Fruit fly (Drosophila melanogaster) whole organism, wandering third instar larva: Measurements from ENCODE around the gene CG14341.

Experiments used
- Abd-B ChIP-seq: fragments of >200 bp; optimal IDR thresholded peaks from 2 replicates; lab custom pipeline; 2017; ENCODE audit warnings: missing biosample characterization, missing genetic modification characterization
- CG32264 ChIP-seq: fragments of 200-800 bp; sonication (Bioruptor generic); optimal IDR thresholded peaks from 2 replicates; lab custom pipeline; 2016; ENCODE audit warnings: missing biosample characterization, missing genetic modification characterization
- CG9705 ChIP-seq: fragments of 200-800 bp; sonication (Bioruptor generic); optimal IDR thresholded peaks from 2 replicates; lab custom pipeline; 2018; ENCODE audit warnings: missing biosample characterization, mild to moderate bottlenecking, missing genetic modification characterization
- CrebA ChIP-seq: fragments of 200-800 bp; sonication (Bioruptor generic); optimal IDR thresholded peaks from 2 replicates; lab custom pipeline; 2016; ENCODE audit warnings: missing biosample characterization, mild to moderate bottlenecking, missing genetic modification characterization, borderline replicate concordance
- Dfd ChIP-seq: fragments of >200 bp; optimal IDR thresholded peaks from 2 replicates; lab custom pipeline; 2017; ENCODE audit warnings: missing biosample characterization, missing genetic modification characterization
- GATAd ChIP-seq: sonication (Bioruptor generic); optimal IDR thresholded peaks from 2 replicates; lab custom pipeline; 2016; ENCODE audit warnings: missing biosample characterization, missing genetic modification characterization
- HLH106 ChIP-seq: fragments of 200-800 bp; optimal IDR thresholded peaks from 3 replicates; lab custom pipeline; 2019; ENCODE audit warnings: missing biosample characterization, mild to moderate bottlenecking, missing genetic modification characterization, moderate library complexity
- Hnf4 ChIP-seq: fragments of 200-800 bp; sonication (Bioruptor generic); optimal IDR thresholded peaks from 2 replicates; lab custom pipeline; 2016; ENCODE audit warnings: missing biosample characterization, mild to moderate bottlenecking, missing genetic modification characterization
- Hr78 ChIP-seq: fragments of >200 bp; optimal IDR thresholded peaks from 2 replicates; lab custom pipeline; 2017; ENCODE audit warnings: missing biosample characterization, missing genetic modification characterization
- Hr83 ChIP-seq: fragments of 200-300 bp; sonication (Bioruptor generic); optimal IDR thresholded peaks from 2 replicates; lab custom pipeline; 2016; ENCODE audit warnings: missing biosample characterization, mild to moderate bottlenecking, missing genetic modification characterization, moderate library complexity; ENCODE audit not compliant: poor library complexity, severe bottlenecking
- Jra ChIP-seq: sonication (Bioruptor generic); optimal IDR thresholded peaks from 2 replicates; lab custom pipeline; 2016; ENCODE audit warnings: missing biosample characterization, missing genetic modification characterization
- Mio ChIP-seq: sonication (Bioruptor generic); optimal IDR thresholded peaks from 2 replicates; lab custom pipeline; 2016; ENCODE audit warnings: missing biosample characterization, missing genetic modification characterization
- Myc ChIP-seq: fragments of >200 bp; optimal IDR thresholded peaks from 2 replicates; lab custom pipeline; 2017
- N ChIP-seq: fragments of >200 bp; optimal IDR thresholded peaks from 2 replicates; lab custom pipeline; 2018; ENCODE audit warnings: missing biosample characterization, missing external identifiers, missing genetic modification characterization
- OdsH ChIP-seq: fragments of 200-800 bp; sonication (Bioruptor generic); optimal IDR thresholded peaks from 2 replicates; lab custom pipeline; 2016; ENCODE audit warnings: missing biosample characterization, mild to moderate bottlenecking, missing genetic modification characterization
- Rel ChIP-seq, 2 experiments: fragments of 200-800 bp; sonication (Bioruptor generic) in 1 of 2; optimal IDR thresholded peaks; 2 replicates in 1 of 2; 3 replicates in 1 of 2; lab custom pipeline; 2016 to 2019; ENCODE audit warnings: mild to moderate bottlenecking in 2 of 2, missing biosample characterization in 2 of 2, missing genetic modification characterization in 2 of 2, moderate library complexity in 1 of 2
- Sp1 ChIP-seq: fragments of 200-800 bp; sonication (Bioruptor generic); optimal IDR thresholded peaks from 3 replicates; lab custom pipeline; 2019; ENCODE audit warnings: missing biosample characterization, mild to moderate bottlenecking, missing genetic modification characterization, moderate library complexity
- Vsx2 ChIP-seq: fragments of 200-300, 225-300 bp; sonication (Bioruptor generic); optimal IDR thresholded peaks from 2 replicates; lab custom pipeline; 2018; ENCODE audit warnings: missing biosample characterization, missing genetic modification characterization; ENCODE audit not compliant: partially characterized antibody
- br ChIP-seq: fragments of 200-800 bp; sonication (Bioruptor generic); optimal IDR thresholded peaks from 2 replicates; lab custom pipeline; 2016; ENCODE audit warnings: missing biosample characterization, missing genetic modification characterization
- dl ChIP-seq, 2 experiments: fragments of 175-275, 200-275 bp in 1 of 2; fragments of 200-275 bp in 1 of 2; sonication (Bioruptor generic); optimal IDR thresholded peaks; lab custom pipeline; 2018; ENCODE audit warnings: mild to moderate bottlenecking in 2 of 2, missing biosample characterization in 2 of 2, missing genetic modification characterization in 2 of 2, moderate library complexity in 2 of 2; ENCODE audit not compliant: partially characterized antibody in 2 of 2, insufficient read depth in 1 of 2
- dmrt93B ChIP-seq: fragments of 200-800 bp; sonication (Bioruptor generic); optimal IDR thresholded peaks from 2 replicates; lab custom pipeline; 2018; ENCODE audit warnings: missing biosample characterization, mild to moderate bottlenecking, missing genetic modification characterization
- dsf ChIP-seq: sonication (Bioruptor generic); optimal IDR thresholded peaks from 2 replicates; lab custom pipeline; 2016; ENCODE audit warnings: missing biosample characterization, missing genetic modification characterization, borderline replicate concordance
- ey ChIP-seq: fragments of 200-800 bp; sonication (Bioruptor generic); optimal IDR thresholded peaks from 2 replicates; lab custom pipeline; 2016; ENCODE audit warnings: missing biosample characterization, missing genetic modification characterization
- foxo ChIP-seq, 2 experiments: fragments of 200-800 bp; sonication (Bioruptor generic); optimal IDR thresholded peaks; 2 replicates in 1 of 2; 3 replicates in 1 of 2; lab custom pipeline; 2016 to 2017; ENCODE audit warnings: missing biosample characterization in 2 of 2, missing genetic modification characterization in 2 of 2
- h ChIP-seq: fragments of 200-800 bp; sonication (Bioruptor generic); optimal IDR thresholded peaks from 3 replicates; lab custom pipeline; 2016; ENCODE audit warnings: missing biosample characterization, mild to moderate bottlenecking, missing genetic modification characterization
- lola ChIP-seq: fragments of >200 bp; optimal IDR thresholded peaks from 2 replicates; lab custom pipeline; 2017; ENCODE audit warnings: missing biosample characterization, missing genetic modification characterization
- pan ChIP-seq: fragments of >200 bp; optimal IDR thresholded peaks from 2 replicates; lab custom pipeline; 2017
- psq ChIP-seq: fragments of 200-800 bp; sonication (Bioruptor generic); optimal IDR thresholded peaks from 3 replicates; lab custom pipeline; 2017; ENCODE audit warnings: missing biosample characterization, mild to moderate bottlenecking, missing genetic modification characterization, moderate library complexity
- rgr ChIP-seq: fragments of 200-800 bp; sonication (Bioruptor generic); optimal IDR thresholded peaks from 3 replicates; lab custom pipeline; 2016; ENCODE audit warnings: missing biosample characterization, mild to moderate bottlenecking, missing genetic modification characterization
- sage ChIP-seq: fragments of 200-800 bp; sonication (Bioruptor generic); optimal IDR thresholded peaks from 2 replicates; lab custom pipeline; 2016; ENCODE audit warnings: missing biosample characterization, mild to moderate bottlenecking, missing genetic modification characterization
- sv ChIP-seq: fragments of 200-800 bp; sonication (Bioruptor generic); optimal IDR thresholded peaks from 3 replicates; lab custom pipeline; 2016; ENCODE audit warnings: missing biosample characterization, missing genetic modification characterization
- tai ChIP-seq: sonication (Bioruptor generic); optimal IDR thresholded peaks from 2 replicates; lab custom pipeline; 2016; ENCODE audit warnings: missing biosample characterization, missing genetic modification characterization
- usp ChIP-seq: fragments of >200 bp; optimal IDR thresholded peaks from 2 replicates; lab custom pipeline; 2017; ENCODE audit warnings: missing biosample characterization, missing genetic modification characterization
- woc ChIP-seq: sonication (Bioruptor generic); optimal IDR thresholded peaks from 2 replicates; lab custom pipeline; 2016; ENCODE audit warnings: missing biosample characterization, mild to moderate bottlenecking, missing genetic modification characterization

Gene CG14341

dm6 chr2L:1172704-1173107 is 6.4 kb downstream of the CG14341 start, which contains the start of the genes Charon and CG4887:
Gene Charon (minus strand): TSS chr2L:1172805.
Gene CG4887 (plus strand): TSS chr2L:1173009.
- TF ChIP-seq Vsx2 (GFP tag; lab: Kevin White, UChicago) (no peak), psq (peak; percentile 83), Mio (peak; percentile 48), Abd-B (no peak), CG32264 (GFP tag; lab: Kevin White, UChicago) (no peak), sv (GFP tag; lab: Kevin White, UChicago) (peak; percentile 85), Hr78 (GFP tag; lab: Kevin White, UChicago) (no peak), dl (GFP tag; optimal IDR thresholded peaks at IDR 0.05; lab: Kevin White, UChicago; ENCODE audit: insufficient read depth in 1 of 2, partially characterized antibody in 2 of 2) (no peak), CrebA (GFP tag; lab: Kevin White, UChicago) (no peak), Rel (GFP tag; optimal IDR thresholded peaks at IDR 0.05; lab: Kevin White, UChicago) (no peak), Rel (tag; optimal IDR thresholded peaks at IDR 0.05; lab: Kevin White, UChicago) (peak; percentile 100), N (GFP tag; lab: Kevin White, UChicago) (no peak), lola (no peak), dsf (GFP tag; lab: Kevin White, UChicago) (no peak), usp (GFP tag; lab: Kevin White, UChicago) (no peak), Dfd (GFP tag; lab: Kevin White, UChicago) (no peak), Hnf4 (GFP tag; lab: Kevin White, UChicago) (no peak), OdsH (GFP tag; lab: Kevin White, UChicago) (peak; percentile 88), tai (no peak), sage (no peak), woc (GFP tag; lab: Kevin White, UChicago) (no peak), ey (GFP tag; lab: Kevin White, UChicago) (peak; percentile 89), rgr (GFP tag; lab: Kevin White, UChicago) (peak; percentile 90), foxo (GFP tag; optimal IDR thresholded peaks at IDR 0.05; lab: Kevin White, UChicago) (peak; percentile 41 to 93), dmrt93B (no peak), GATAd (GFP tag; lab: Kevin White, UChicago) (peak; percentile 88), Sp1 (GFP tag; lab: Kevin White, UChicago) (peak; percentile 84), h (GFP tag; lab: Kevin White, UChicago) (peak; percentile 94), Myc (peak; percentile 73), Jra (GFP tag; lab: Kevin White, UChicago) (no peak), HLH106 (tag; lab: Kevin White, UChicago) (peak; percentile 87), CG9705 (peak; percentile 73), br (GFP tag; lab: Kevin White, UChicago) (no peak), Hr83 (GFP tag; lab: Kevin White, UChicago) (peak; percentile 16)

DNA sequence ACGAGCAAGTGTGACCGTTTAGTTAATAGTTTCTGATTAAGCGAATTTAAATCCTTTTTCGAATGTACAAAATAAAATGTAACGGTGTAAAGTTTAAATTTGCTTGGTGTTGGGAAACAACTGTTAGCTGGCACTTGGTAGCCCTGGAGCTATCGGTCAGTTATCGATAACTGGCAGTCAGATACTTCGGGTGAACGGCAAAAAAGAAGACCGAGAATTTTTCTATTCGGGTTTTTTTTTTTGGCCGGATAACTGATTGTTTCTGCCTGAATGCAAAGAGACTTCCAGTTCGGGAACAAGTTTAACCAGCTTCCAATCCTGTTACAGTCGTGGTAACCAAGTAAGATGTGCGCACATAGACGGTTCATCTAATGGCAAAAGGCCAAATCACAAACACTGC is 11.2 kb downstream of the CG14341 start, which contains the start of gene CG4896:
TSS of gene CG4896 (plus strand) at position 169 of the 400 bp plus-strand sequence.
- TF ChIP-seq woc (GFP tag; lab: Kevin White, UChicago): no peak
- TF ChIP-seq Sp1 (GFP tag; lab: Kevin White, UChicago): no peak
- TF ChIP-seq N (GFP tag; lab: Kevin White, UChicago): no peak
- no peak for TF ChIP-seq lola
- no peak for TF ChIP-seq Hnf4 (GFP tag; lab: Kevin White, UChicago)
- no peak for TF ChIP-seq Jra (GFP tag; lab: Kevin White, UChicago)
- no peak for TF ChIP-seq pan
- TF ChIP-seq HLH106 (tag; lab: Kevin White, UChicago): no peak
- TF ChIP-seq ey (GFP tag; lab: Kevin White, UChicago): no peak
- TF ChIP-seq dmrt93B: no peak
- no peak for TF ChIP-seq OdsH (GFP tag; lab: Kevin White, UChicago)
- no peak for TF ChIP-seq Rel (GFP tag; optimal IDR thresholded peaks at IDR 0.05; lab: Kevin White, UChicago)
- peak; percentile 86 for TF ChIP-seq Rel (tag; optimal IDR thresholded peaks at IDR 0.05; lab: Kevin White, UChicago)
- peak; percentile 36 for TF ChIP-seq Hr83 (GFP tag; lab: Kevin White, UChicago)
- no peak for TF ChIP-seq h (GFP tag; lab: Kevin White, UChicago)
- TF ChIP-seq GATAd (GFP tag; lab: Kevin White, UChicago): no peak
- no peak for TF ChIP-seq sage

dm6 chr2L:1183799-1184198 is 17.5 kb downstream of the CG14341 start, which contains the start of the genes CG5126 and Tgt:
Gene CG5126 (minus strand): TSS chr2L:1184020.
Gene Tgt (plus strand): TSS chr2L:1184065.
- TF ChIP-seq Hr83 (GFP tag; lab: Kevin White, UChicago) (no peak), CrebA (GFP tag; lab: Kevin White, UChicago) (no peak), Rel (GFP tag; optimal IDR thresholded peaks at IDR 0.05; lab: Kevin White, UChicago) (no peak), Rel (tag; optimal IDR thresholded peaks at IDR 0.05; lab: Kevin White, UChicago) (peak; percentile 81)
